Worm (Caenorhabditis elegans): ENCODE measurements around the gene Y22D7AL.9.

Y22D7AL.9 gene

ce11 chrIII:1558441-1559159 lies 55.2 kb downstream of the Y22D7AL.9 start, which contains the start of the genes eelo-1 and Y67D2.2:
TSS of gene eelo-1 (minus strand) at chrIII:1558529.
TSS of gene Y67D2.2 (plus strand) at chrIII:1558800.
- TF ChIP-seq ces-1 (GFP tag; optimal IDR thresholded peaks at IDR 0.05) (peak; percentile 61), mab-5 (tag; optimal IDR thresholded peaks at IDR 0.05) (no peak), unc-39 (tag; optimal IDR thresholded peaks at IDR 0.05) (no peak), nhr-12 (tag; optimal IDR thresholded peaks at IDR 0.05) (no peak), ham-2 (GFP tag; optimal IDR thresholded peaks at IDR 0.05) (no peak), bed-3 (GFP tag; optimal IDR thresholded peaks at IDR 0.05) (no peak), lin-13 (tag; optimal IDR thresholded peaks at IDR 0.05) (peak; percentile 33), lsy-2 (tag; optimal IDR thresholded peaks at IDR 0.05) (peak; percentile 26), blmp-1 (tag; optimal IDR thresholded peaks at IDR 0.05) (no peak), nhr-76 (tag; optimal IDR thresholded peaks at IDR 0.05) (no peak), mep-1 (tag; optimal IDR thresholded peaks at IDR 0.05) (peak; percentile 45), elt-1 (tag; optimal IDR thresholded peaks at IDR 0.05; ENCODE audit: borderline replicate concordance, insufficient read depth) (no peak), snpc-4 (tag; optimal IDR thresholded peaks at IDR 0.05) (no peak), flh-1 (GFP tag; optimal IDR thresholded peaks at IDR 0.05) (no peak), cnd-1 (tag; optimal IDR thresholded peaks at IDR 0.05) (no peak), drap-1 (GFP tag; optimal IDR thresholded peaks at IDR 0.05) (no peak), sptf-1 (tag; optimal IDR thresholded peaks at IDR 0.05) (no peak)

Data from whole organism, mixed stage, embryonic.